Worm (Caenorhabditis elegans) whole organism, L3 larva: ENCODE measurements around the gene sel-1.

Source experiments
- R02D3.7 ChIP-seq: fragments of 150-350 bp; optimal IDR thresholded peaks from 2 replicates; lab custom pipeline; 2014; ENCODE audit warnings: missing biosample characterization, missing genetic modification characterization
- ZK546.5 ChIP-seq: sonication (generic microtip); optimal IDR thresholded peaks from 2 replicates; lab custom pipeline; 2017; ENCODE audit warnings: missing biosample characterization, missing genetic modification characterization
- aly-2 ChIP-seq: fragments of 150-350 bp; optimal IDR thresholded peaks from 2 replicates; lab custom pipeline; 2014; ENCODE audit warnings: missing biosample characterization, missing genetic modification characterization
- ama-1 ChIP-seq: fragments of 150-350 bp; optimal IDR thresholded peaks from 2 replicates; lab custom pipeline; 2018
- ceh-16 ChIP-seq: sonication (generic microtip); optimal IDR thresholded peaks from 2 replicates; lab custom pipeline; 2017; ENCODE audit warnings: missing biosample characterization, missing genetic modification characterization
- ceh-28 ChIP-seq: fragments of 150-350 bp; optimal IDR thresholded peaks from 2 replicates; lab custom pipeline; 2014; ENCODE audit warnings: missing biosample characterization, missing genetic modification reagents, missing genetic modification characterization
- ceh-82 ChIP-seq: fragments of 150-350 bp; optimal IDR thresholded peaks from 2 replicates; lab custom pipeline; 2014; ENCODE audit warnings: missing biosample characterization, missing genetic modification characterization
- daf-12 ChIP-seq: fragments of 150-350 bp; optimal IDR thresholded peaks from 2 replicates; lab custom pipeline; 2014; ENCODE audit warnings: missing biosample characterization, missing genetic modification reagents, missing genetic modification characterization
- egl-27 ChIP-seq: sonication (generic microtip); optimal IDR thresholded peaks from 4 replicates; lab custom pipeline; 2017; ENCODE audit warnings: missing biosample characterization, missing genetic modification reagents, missing genetic modification characterization
- egl-5 ChIP-seq: fragments of 150-350 bp; optimal IDR thresholded peaks from 2 replicates; lab custom pipeline; 2017; ENCODE audit warnings: missing biosample characterization, missing genetic modification reagents, missing genetic modification characterization, inconsistent platforms
- elt-1 ChIP-seq: fragments of 150-350 bp; optimal IDR thresholded peaks from 2 replicates; lab custom pipeline; 2014; ENCODE audit warnings: missing biosample characterization, missing genetic modification characterization
- elt-2 ChIP-seq: sonication (generic microtip); optimal IDR thresholded peaks from 2 replicates; lab custom pipeline; 2016; ENCODE audit warnings: missing genetic modification reagents, mild to moderate bottlenecking, missing genetic modification characterization, missing compliant biosample characterization
- elt-3 ChIP-seq, 3 experiments: fragments of 150-350 bp in 1 of 3; sonication (generic microtip) in 2 of 3; optimal IDR thresholded peaks; 2 replicates in 2 of 3; 4 replicates in 1 of 3; lab custom pipeline; 2014 to 2017; ENCODE audit warnings: missing biosample characterization in 3 of 3, missing genetic modification characterization in 3 of 3
- fkh-10 ChIP-seq: sonication (generic microtip); optimal IDR thresholded peaks from 2 replicates; lab custom pipeline; 2017; ENCODE audit warnings: missing biosample characterization, missing genetic modification reagents, missing genetic modification characterization
- fkh-2 ChIP-seq: fragments of 150-350 bp; optimal IDR thresholded peaks from 2 replicates; lab custom pipeline; 2014; ENCODE audit warnings: missing biosample characterization, missing genetic modification reagents, missing genetic modification characterization
- fos-1 ChIP-seq: fragments of 150-350 bp; optimal IDR thresholded peaks from 2 replicates; lab custom pipeline; 2014; ENCODE audit warnings: missing biosample characterization, missing genetic modification characterization
- hmg-11 ChIP-seq: sonication (generic microtip); optimal IDR thresholded peaks from 2 replicates; lab custom pipeline; 2016; ENCODE audit warnings: missing genetic modification characterization, missing compliant biosample characterization
- jun-1 ChIP-seq: fragments of 150-350 bp; optimal IDR thresholded peaks from 2 replicates; lab custom pipeline; 2014; ENCODE audit warnings: missing biosample characterization, missing genetic modification reagents, missing genetic modification characterization
- lin-15B ChIP-seq: fragments of 150-350 bp; optimal IDR thresholded peaks from 2 replicates; lab custom pipeline; 2014; ENCODE audit warnings: missing biosample characterization, missing genetic modification characterization
- lin-39 ChIP-seq: fragments of 150-350 bp; optimal IDR thresholded peaks from 2 replicates; lab custom pipeline; 2018; ENCODE audit warnings: missing biosample characterization, missing genetic modification reagents, missing genetic modification characterization
- lsy-12 ChIP-seq: sonication (generic microtip); optimal IDR thresholded peaks from 2 replicates; lab custom pipeline; 2016; ENCODE audit warnings: mild to moderate bottlenecking, missing genetic modification characterization, missing compliant biosample characterization
- mdl-1 ChIP-seq: fragments of 150-350 bp; optimal IDR thresholded peaks from 2 replicates; lab custom pipeline; 2014; ENCODE audit warnings: missing biosample characterization, missing genetic modification characterization
- mml-1 ChIP-seq: fragments of 150-350 bp; sonication (generic microtip); optimal IDR thresholded peaks from 3 replicates; lab custom pipeline; 2014; ENCODE audit warnings: missing biosample characterization, missing genetic modification characterization
- nfya-1 ChIP-seq: sonication (generic microtip); optimal IDR thresholded peaks from 2 replicates; lab custom pipeline; 2017; ENCODE audit warnings: missing genetic modification characterization, mild to moderate bottlenecking, missing compliant biosample characterization, antibody characterized with exemption, moderate library complexity; ENCODE audit not compliant: insufficient read depth
- nhr-11 ChIP-seq: fragments of 150-350 bp; optimal IDR thresholded peaks from 2 replicates; lab custom pipeline; 2014; ENCODE audit warnings: missing biosample characterization, missing genetic modification characterization
- nhr-12 ChIP-seq: fragments of 150-350 bp; optimal IDR thresholded peaks from 2 replicates; lab custom pipeline; 2014; ENCODE audit warnings: missing biosample characterization, missing genetic modification characterization
- nhr-23 ChIP-seq: fragments of 150-350 bp; optimal IDR thresholded peaks from 2 replicates; lab custom pipeline; 2014; ENCODE audit warnings: missing biosample characterization, missing genetic modification reagents, missing genetic modification characterization
- nhr-25 ChIP-seq: sonication (generic microtip); optimal IDR thresholded peaks from 2 replicates; lab custom pipeline; 2017; ENCODE audit warnings: missing biosample characterization, missing genetic modification characterization
- nhr-28 ChIP-seq: fragments of 150-350 bp; optimal IDR thresholded peaks from 2 replicates; lab custom pipeline; 2014; ENCODE audit warnings: missing biosample characterization, missing genetic modification characterization
- nhr-43 ChIP-seq: sonication (generic microtip); optimal IDR thresholded peaks from 2 replicates; lab custom pipeline; 2016; ENCODE audit warnings: mild to moderate bottlenecking, missing genetic modification characterization, missing compliant biosample characterization; ENCODE audit not compliant: poor library complexity, severe bottlenecking
- nhr-67 ChIP-seq: fragments of 150-350 bp; optimal IDR thresholded peaks from 2 replicates; lab custom pipeline; 2014; ENCODE audit warnings: missing biosample characterization, missing genetic modification characterization
- nhr-76 ChIP-seq: fragments of 150-350 bp; sonication (generic microtip); optimal IDR thresholded peaks from 5 replicates; lab custom pipeline; 2014; ENCODE audit warnings: missing biosample characterization, missing genetic modification characterization
- nhr-77 ChIP-seq: fragments of 150-350 bp; optimal IDR thresholded peaks from 2 replicates; lab custom pipeline; 2014; ENCODE audit warnings: missing biosample characterization, missing genetic modification characterization
- pha-4 ChIP-seq: fragments of 150-350 bp; optimal IDR thresholded peaks from 2 replicates; lab custom pipeline; 2014; ENCODE audit warnings: missing biosample characterization, missing genetic modification reagents, missing genetic modification characterization
- pqm-1 ChIP-seq: fragments of 150-350 bp; optimal IDR thresholded peaks from 2 replicates; lab custom pipeline; 2017; ENCODE audit warnings: missing biosample characterization, missing genetic modification characterization, inconsistent platforms
- tbx-2 ChIP-seq: sonication (generic microtip); optimal IDR thresholded peaks from 2 replicates; lab custom pipeline; 2016; ENCODE audit warnings: mild to moderate bottlenecking, missing genetic modification characterization, missing compliant biosample characterization
- unc-62 ChIP-seq: fragments of 150-350 bp; sonication (generic microtip); optimal IDR thresholded peaks from 4 replicates; lab custom pipeline; 2014; ENCODE audit warnings: missing biosample characterization, missing genetic modification reagents, missing genetic modification characterization
- ztf-4 ChIP-seq: fragments of 150-350 bp; optimal IDR thresholded peaks from 2 replicates; lab custom pipeline; 2014; ENCODE audit warnings: missing biosample characterization, missing genetic modification characterization

Gene sel-1

ce11 chrV:12601835-12602234 lies 41.3 kb downstream of the sel-1 start:
- TF ChIP-seq mdl-1 (tag; lab: Kevin White, UChicago): no peak
- TF ChIP-seq fos-1 (tag; lab: Kevin White, UChicago): no peak
- no peak for TF ChIP-seq nhr-23 (tag; lab: Kevin White, UChicago)
- TF ChIP-seq nhr-77 (tag; lab: Kevin White, UChicago): no peak
- no peak for TF ChIP-seq hmg-11 (tag; lab: Kevin White, UChicago)
- no peak for TF ChIP-seq ZK546.5 (tag; lab: Kevin White, UChicago)
- no peak for TF ChIP-seq nfya-1 (tag; lab: Kevin White, UChicago)
- no peak for TF ChIP-seq mml-1
- no peak for TF ChIP-seq aly-2 (tag; lab: Kevin White, UChicago)
- TF ChIP-seq nhr-43: no peak
- TF ChIP-seq nhr-11 (tag; lab: Kevin White, UChicago): no peak
- TF ChIP-seq nhr-12 (tag; lab: Kevin White, UChicago): no peak
- no peak for TF ChIP-seq elt-2 (tag; lab: Kevin White, UChicago)
- no peak for TF ChIP-seq nhr-76 (tag; lab: Kevin White, UChicago)
- TF ChIP-seq R02D3.7 (tag; lab: Kevin White, UChicago): no peak
- no peak for TF ChIP-seq daf-12 (tag; lab: Kevin White, UChicago)
- TF ChIP-seq fkh-2 (tag; lab: Kevin White, UChicago): no peak

DNA sequence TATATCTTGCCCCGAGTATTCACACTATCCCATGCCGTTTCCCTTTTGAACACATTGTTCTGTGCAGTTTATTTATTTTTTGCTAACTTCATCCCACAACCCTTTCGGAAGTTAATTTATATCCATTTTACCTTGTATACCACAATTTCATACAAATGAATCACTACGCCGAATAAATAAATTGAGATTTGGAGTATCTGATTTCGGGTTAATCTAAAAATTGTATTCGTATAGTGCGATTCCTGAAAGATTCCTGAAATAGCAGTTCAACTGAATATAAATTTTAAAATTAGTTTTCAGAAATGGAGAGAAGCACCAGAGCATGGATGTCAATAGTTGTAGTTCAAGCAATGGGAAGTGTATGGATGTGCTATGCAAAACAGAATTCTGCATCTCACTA lies 46.6 kb downstream of the sel-1 start, which contains the start of gene erg-28:
Gene erg-28, plus strand, starts transcription at position 301 of the 400 bp plus-strand sequence.
- TF ChIP-seq ztf-4 (tag; lab: Kevin White, UChicago): no peak
- TF ChIP-seq tbx-2 (tag; lab: Kevin White, UChicago): no peak
- TF ChIP-seq egl-5: no peak
- no peak for TF ChIP-seq elt-3 (tag; optimal IDR thresholded peaks at IDR 0.05; lab: Kevin White, UChicago)
- no peak for TF ChIP-seq nhr-25 (tag; lab: Kevin White, UChicago)
- TF ChIP-seq ceh-82 (tag; lab: Kevin White, UChicago): no peak
- no peak for TF ChIP-seq ama-1
- TF ChIP-seq unc-62 (GFP tag; lab: Kevin White, UChicago): no peak
- no peak for TF ChIP-seq pha-4 (tag; lab: Kevin White, UChicago)
- TF ChIP-seq fkh-2 (tag; lab: Kevin White, UChicago): no peak
- TF ChIP-seq egl-27 (tag; lab: Kevin White, UChicago): no peak
- no peak for TF ChIP-seq lin-39 (tag; lab: Kevin White, UChicago)
- no peak for TF ChIP-seq ceh-16
- no peak for TF ChIP-seq nfya-1 (tag; lab: Kevin White, UChicago)
- no peak for TF ChIP-seq nhr-23 (tag; lab: Kevin White, UChicago)
- no peak for TF ChIP-seq jun-1 (tag; lab: Kevin White, UChicago)
- TF ChIP-seq, all 47 proteins: peak for 0

DNA sequence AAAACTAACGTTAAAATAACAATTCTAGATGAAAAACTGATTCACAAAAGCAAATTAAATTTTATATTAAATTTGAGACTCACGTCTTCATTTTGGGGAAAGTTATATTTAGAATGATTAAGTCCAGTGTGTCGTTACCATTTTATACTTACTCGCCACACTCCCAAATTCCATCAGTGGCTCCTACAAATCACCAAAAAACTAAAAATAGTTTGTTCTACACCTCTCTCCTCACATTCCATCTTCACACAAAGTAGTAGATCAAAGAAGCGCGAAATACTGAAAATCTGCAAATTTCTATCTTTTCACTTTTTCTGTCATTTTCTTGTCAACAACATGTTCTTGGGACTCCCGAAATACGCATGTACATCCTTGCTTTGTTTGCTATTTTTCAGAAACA lies 48.3 kb downstream of the sel-1 start, which contains the start of gene ZC116.5:
Gene ZC116.5, minus strand, starts transcription at position 101 of the 400 bp plus-strand sequence.
- TF ChIP-seq lin-39 (tag; lab: Kevin White, UChicago) (no peak), pqm-1 (tag; lab: Kevin White, UChicago) (no peak), egl-5 (no peak), nhr-11 (tag; lab: Kevin White, UChicago) (no peak), ceh-16 (no peak), jun-1 (tag; lab: Kevin White, UChicago) (no peak), unc-62 (GFP tag; lab: Kevin White, UChicago) (no peak), elt-1 (tag; lab: Kevin White, UChicago) (no peak), nhr-12 (tag; lab: Kevin White, UChicago) (no peak), aly-2 (tag; lab: Kevin White, UChicago) (no peak), ZK546.5 (tag; lab: Kevin White, UChicago) (no peak), lsy-12 (tag; lab: Kevin White, UChicago) (no peak), ama-1 (no peak), fos-1 (tag; lab: Kevin White, UChicago) (no peak), elt-2 (tag; lab: Kevin White, UChicago) (no peak), nhr-67 (tag; lab: Kevin White, UChicago) (no peak)
- TF ChIP-seq, all 47 proteins: peak for 0

DNA sequence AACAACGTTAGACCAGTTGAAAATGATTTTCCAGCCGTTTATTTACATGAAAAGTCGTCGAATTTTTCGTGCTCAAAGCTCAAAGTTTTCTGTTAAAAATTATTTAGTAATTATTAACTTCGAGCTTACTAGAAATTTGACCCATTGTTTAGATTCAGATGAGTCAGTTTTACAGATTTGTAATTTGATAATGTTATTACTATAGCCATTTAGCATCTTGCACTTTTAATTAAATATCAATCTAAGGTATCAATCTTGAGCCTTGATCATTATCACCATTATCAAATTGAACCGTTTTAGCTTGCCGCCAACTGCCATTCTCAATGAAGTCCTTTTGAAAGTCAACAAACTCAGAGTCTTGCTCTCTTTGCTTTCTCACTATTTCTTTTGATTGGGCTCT lies 49.0 kb downstream of the sel-1 start, which contains the start of gene ZC116.1:
Gene ZC116.1, plus strand, starts transcription at position 301 of the 400 bp plus-strand sequence.
- TF ChIP-seq mml-1: no peak
- no peak for TF ChIP-seq ceh-28
- TF ChIP-seq nhr-25 (tag; lab: Kevin White, UChicago): no peak
- TF ChIP-seq elt-3 (tag; optimal IDR thresholded peaks at IDR 0.05; lab: Kevin White, UChicago): no peak
- no peak for TF ChIP-seq nhr-76 (tag; lab: Kevin White, UChicago)
- TF ChIP-seq fkh-10 (GFP tag; lab: Kevin White, UChicago): no peak
- TF ChIP-seq nhr-28: no peak
- no peak for TF ChIP-seq lin-15B (tag; lab: Kevin White, UChicago)
- no peak for TF ChIP-seq nhr-77 (tag; lab: Kevin White, UChicago)
- TF ChIP-seq pqm-1 (tag; lab: Kevin White, UChicago): no peak
- no peak for TF ChIP-seq R02D3.7 (tag; lab: Kevin White, UChicago)
- TF ChIP-seq, all 47 proteins: peak for 0
